Worm (Caenorhabditis elegans): ENCODE measurements around the gene txdc-9.

The txdc-9 gene

ce11 chrIII:6421473-6421872 lies 10.5 kb upstream of the txdc-9 start:
- peak; percentile 74 for TF ChIP-seq nhr-85 (tag)
- TF ChIP-seq grh-1 (GFP tag; IDR thresholded peaks at IDR 0.05), result no peak

DNA sequence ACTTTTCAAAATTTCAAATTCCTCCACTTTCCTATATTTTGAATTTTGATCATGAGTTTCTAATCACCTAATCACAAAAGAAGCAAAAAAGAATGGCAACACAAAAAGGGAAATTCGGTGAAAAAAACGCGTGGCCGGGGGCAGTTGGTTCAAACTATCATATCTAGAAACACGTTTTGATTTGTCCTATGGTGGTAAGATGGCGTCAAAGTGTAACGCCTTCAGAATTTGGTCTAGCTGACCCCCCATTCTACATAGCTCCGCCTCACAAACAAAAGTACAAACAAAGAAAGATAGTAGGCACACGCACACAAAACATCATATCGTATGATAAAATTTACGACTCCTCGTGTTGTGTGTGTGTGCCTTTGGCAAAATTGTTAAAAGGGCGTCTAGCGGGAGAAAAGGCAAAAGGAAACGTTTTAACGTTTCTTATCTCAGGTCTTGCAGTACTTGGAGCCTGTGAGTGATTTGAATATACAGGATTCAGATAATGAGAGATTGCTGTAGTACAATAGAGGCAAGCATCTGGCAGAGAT lies 9.9 kb upstream of the txdc-9 start:
- TF ChIP-seq jun-1 (tag; optimal IDR thresholded peaks at IDR 0.05), result peak; percentile 14
- peak; percentile 36 for TF ChIP-seq blmp-1 (tag; optimal IDR thresholded peaks at IDR 0.05)
- peak in 1 of 2 experiments; percentile 31 for TF ChIP-seq mdl-1 (tag; optimal IDR thresholded peaks at IDR 0.05)
- TF ChIP-seq lin-14 (GFP tag; optimal IDR thresholded peaks at IDR 0.05), result peak; percentile 41
- peak; percentile 16 for TF ChIP-seq nhr-20 (tag; optimal IDR thresholded peaks at IDR 0.05)
- TF ChIP-seq xbp-1 (tag; optimal IDR thresholded peaks at IDR 0.05), result no peak
- TF ChIP-seq aly-2 (tag; optimal IDR thresholded peaks at IDR 0.05), result no peak
- TF ChIP-seq nhr-85 (tag), result peak; percentile 45
- TF ChIP-seq C04F5.9 (tag; optimal IDR thresholded peaks at IDR 0.05), result no peak
- peak; percentile 34 for TF ChIP-seq nhr-19 (GFP tag; conservative IDR thresholded peaks at IDR 0.05)
- peak; percentile 72 for TF ChIP-seq elt-2 (tag; optimal IDR thresholded peaks at IDR 0.05)
- TF ChIP-seq ces-1 (GFP tag; optimal IDR thresholded peaks at IDR 0.05), result no peak
- peak; percentile 28 for TF ChIP-seq nhr-71 (tag; optimal IDR thresholded peaks at IDR 0.05)
- TF ChIP-seq lin-35 (GFP tag; optimal IDR thresholded peaks at IDR 0.05), result peak in 1 of 2 experiments; percentile 57
- TF ChIP-seq nhr-90 (tag; optimal IDR thresholded peaks at IDR 0.05; ENCODE audit: poor library complexity), result peak; percentile 35

ce11 chrIII:6422721-6423120 lies 9.3 kb upstream of the txdc-9 start:
- TF ChIP-seq rnt-1 (tag; optimal IDR thresholded peaks at IDR 0.05) (no peak), snu-23 (GFP tag; optimal IDR thresholded peaks at IDR 0.05) (peak; percentile 28), nhr-47 (tag; optimal IDR thresholded peaks at IDR 0.05) (no peak), ztf-11 (tag; optimal IDR thresholded peaks at IDR 0.05) (no peak), nhr-85 (tag) (peak; percentile 78), nhr-71 (tag; optimal IDR thresholded peaks at IDR 0.05) (peak; percentile 30), lin-35 (GFP tag; optimal IDR thresholded peaks at IDR 0.05) (peak in 1 of 2 experiments; percentile 50), elt-2 (tag; optimal IDR thresholded peaks at IDR 0.05) (peak; percentile 46), snpc-4 (tag; optimal IDR thresholded peaks at IDR 0.05) (no peak), irx-1 (tag; optimal IDR thresholded peaks at IDR 0.05) (no peak), lin-14 (GFP tag; optimal IDR thresholded peaks at IDR 0.05) (peak; percentile 45), nhr-19 (GFP tag; conservative IDR thresholded peaks at IDR 0.05) (0 out of 2 replicates have a peak, but pooled peaks have one; percentile 4), pqm-1 (tag; optimal IDR thresholded peaks at IDR 0.05) (no peak), efl-3 (GFP tag; optimal IDR thresholded peaks at IDR 0.05) (no peak), nhr-20 (tag; optimal IDR thresholded peaks at IDR 0.05) (peak; percentile 45)

- no peak for TF ChIP-seq sox-4 (tag; optimal IDR thresholded peaks at IDR 0.05)
- TF ChIP-seq nhr-11 (tag; optimal IDR thresholded peaks at IDR 0.05), result no peak
- no peak for TF ChIP-seq skn-1 (tag; optimal IDR thresholded peaks at IDR 0.05)
- no peak for TF ChIP-seq C04F5.9 (tag; optimal IDR thresholded peaks at IDR 0.05)
- TF ChIP-seq lin-15B (tag; optimal IDR thresholded peaks at IDR 0.05), result no peak
- TF ChIP-seq ztf-4 (tag; optimal IDR thresholded peaks at IDR 0.05), result no peak
- no peak for TF ChIP-seq ceh-82 (tag; optimal IDR thresholded peaks at IDR 0.05)
- TF ChIP-seq Y116A8C.19 (tag; optimal IDR thresholded peaks at IDR 0.05; ENCODE audit: borderline replicate concordance), result no peak
- no peak for TF ChIP-seq unc-98 (GFP tag; IDR thresholded peaks at IDR 0.05)
- TF ChIP-seq elt-2 (tag; optimal IDR thresholded peaks at IDR 0.05), result no peak
- TF ChIP-seq fkh-8 (tag; optimal IDR thresholded peaks at IDR 0.05), result no peak
- no peak for TF ChIP-seq mef-2 (tag; optimal IDR thresholded peaks at IDR 0.05)
- no peak for TF ChIP-seq zag-1 (tag; optimal IDR thresholded peaks at IDR 0.05)
- TF ChIP-seq unc-30 (tag; optimal IDR thresholded peaks at IDR 0.05), result no peak
- no peak for TF ChIP-seq ceh-90 (tag; optimal IDR thresholded peaks at IDR 0.05)
- no peak for TF ChIP-seq F16B12.6 (tag; optimal IDR thresholded peaks at IDR 0.05)
- TF ChIP-seq elt-3 (tag; optimal IDR thresholded peaks at IDR 0.05), result no peak
These were observed 4.8 kb upstream of the txdc-9 start, which contains the start of gene C05D11.8 for ce11 chrIII:6427205-6427604. TSS of gene C05D11.8 (minus strand) at chrIII:6427305.
